Fruit fly (Drosophila melanogaster): ENCODE measurements around the gene CG31097.

Gene CG31097

dm6 chr3R:25249145-25250141, 48.1 kb downstream of the CG31097 start, which contains the start of gene Nup358 (continued):
- peak; percentile 98 for TF ChIP-seq CG34224 (GFP tag; IDR thresholded peaks at IDR 0.05; ENCODE audit: partially characterized antibody)
- peak; percentile 99 for TF ChIP-seq ato (GFP tag; IDR thresholded peaks at IDR 0.05; ENCODE audit: partially characterized antibody)
- no peak for TF ChIP-seq Lhr (GFP tag; optimal IDR thresholded peaks at IDR 0.05)
- peak; percentile 64 for TF ChIP-seq sd (tag; optimal IDR thresholded peaks at IDR 0.05)
- TF ChIP-seq gsb (GFP tag; IDR thresholded peaks at IDR 0.05): no peak
- TF ChIP-seq CG30403 (GFP tag; optimal IDR thresholded peaks at IDR 0.05): peak; percentile 20
- no peak for TF ChIP-seq CG31388 (GFP tag; optimal IDR thresholded peaks at IDR 0.05)
- no peak for TF ChIP-seq CG31365 (tag; optimal IDR thresholded peaks at IDR 0.05)
- no peak for TF ChIP-seq ase (GFP tag; IDR thresholded peaks at IDR 0.05)
- peak; percentile 17; the same call in 1 of the 2 replicates for TF ChIP-seq vvl (GFP tag; IDR thresholded peaks at IDR 0.05)
- no peak for TF ChIP-seq en (GFP tag; optimal IDR thresholded peaks at IDR 0.05)
- TF ChIP-seq CG10654 (GFP tag; optimal IDR thresholded peaks at IDR 0.05): no peak
- TF ChIP-seq insv (GFP tag; optimal IDR thresholded peaks at IDR 0.05): no peak
- TF ChIP-seq slou (GFP tag; optimal IDR thresholded peaks at IDR 0.05): no peak
- no peak for TF ChIP-seq PHDP (tag; optimal IDR thresholded peaks at IDR 0.05)
- TF ChIP-seq CG9817 (tag; optimal IDR thresholded peaks at IDR 0.05): no peak
- no peak for TF ChIP-seq CG4820 (GFP tag; optimal IDR thresholded peaks at IDR 0.05)
- TF ChIP-seq Med (GFP tag): peak; percentile 72
- no peak for TF ChIP-seq h (optimal IDR thresholded peaks at IDR 0.05)
- peak; percentile 34 for TF ChIP-seq grau (tag; optimal IDR thresholded peaks at IDR 0.05)
- TF ChIP-seq CG42726 (GFP tag; IDR thresholded peaks at IDR 0.05; ENCODE audit: partially characterized antibody): peak; percentile 99
- no peak for TF ChIP-seq Mad (GFP tag; optimal IDR thresholded peaks at IDR 0.05)
- TF ChIP-seq nerfin-2 (GFP tag; IDR thresholded peaks at IDR 0.05; ENCODE audit: partially characterized antibody): peak; percentile 97
- TF ChIP-seq Usf (GFP tag; optimal IDR thresholded peaks at IDR 0.05): no peak
- TF ChIP-seq MBD-R2 (GFP tag; IDR thresholded peaks at IDR 0.05): peak; percentile 40
- TF ChIP-seq inv (GFP tag; IDR thresholded peaks at IDR 0.05; ENCODE audit: partially characterized antibody): peak; percentile 98
- TF ChIP-seq zfh1 (GFP tag; IDR thresholded peaks at IDR 0.05): no peak
- TF ChIP-seq sr (GFP tag; IDR thresholded peaks at IDR 0.05): no peak
- peak; percentile 98 for TF ChIP-seq tna (GFP tag; IDR thresholded peaks at IDR 0.05; ENCODE audit: partially characterized antibody)
- TF ChIP-seq Gsc (GFP tag; IDR thresholded peaks at IDR 0.05): no peak
- TF ChIP-seq Jarid2 (GFP tag; optimal IDR thresholded peaks at IDR 0.05): no peak
- TF ChIP-seq cato (GFP tag; optimal IDR thresholded peaks at IDR 0.05; ENCODE audit: borderline replicate concordance): no peak
- TF ChIP-seq chm (GFP tag; IDR thresholded peaks at IDR 0.05): no peak
- peak; percentile 98 for TF ChIP-seq Dref (GFP tag; IDR thresholded peaks at IDR 0.05)
- TF ChIP-seq hkb (optimal IDR thresholded peaks at IDR 0.05): no peak
- TF ChIP-seq hkb (GFP tag; IDR thresholded peaks at IDR 0.05): no peak
- peak; percentile 61 for TF ChIP-seq CG10267 (tag; optimal IDR thresholded peaks at IDR 0.05)
- no peak for TF ChIP-seq CrebB (tag; optimal IDR thresholded peaks at IDR 0.05)
- TF ChIP-seq CG7556 (GFP tag; optimal IDR thresholded peaks at IDR 0.05): no peak
- no peak for TF ChIP-seq chif (GFP tag; optimal IDR thresholded peaks at IDR 0.05)
- TF ChIP-seq E2f1 (GFP tag; IDR thresholded peaks at IDR 0.05): 0 out of 2 replicates have a peak, but pooled peaks have one; percentile 19
- TF ChIP-seq CG6272 (GFP tag; IDR thresholded peaks at IDR 0.05): no peak
- no peak for TF ChIP-seq ara (GFP tag; IDR thresholded peaks at IDR 0.05)
- TF ChIP-seq bsh (GFP tag; optimal IDR thresholded peaks at IDR 0.05): no peak
- TF ChIP-seq CG5180 (GFP tag; optimal IDR thresholded peaks at IDR 0.05): no peak
- peak; percentile 35 for TF ChIP-seq CG17829 (tag; optimal IDR thresholded peaks at IDR 0.05)
- no peak for TF ChIP-seq sens (GFP tag)
- TF ChIP-seq ind (GFP tag; optimal IDR thresholded peaks at IDR 0.05): no peak
- TF ChIP-seq CG17385 (GFP tag; optimal IDR thresholded peaks at IDR 0.05): peak; percentile 71
